Worm (Caenorhabditis elegans): ENCODE measurements around the gene srd-43.

DNA sequence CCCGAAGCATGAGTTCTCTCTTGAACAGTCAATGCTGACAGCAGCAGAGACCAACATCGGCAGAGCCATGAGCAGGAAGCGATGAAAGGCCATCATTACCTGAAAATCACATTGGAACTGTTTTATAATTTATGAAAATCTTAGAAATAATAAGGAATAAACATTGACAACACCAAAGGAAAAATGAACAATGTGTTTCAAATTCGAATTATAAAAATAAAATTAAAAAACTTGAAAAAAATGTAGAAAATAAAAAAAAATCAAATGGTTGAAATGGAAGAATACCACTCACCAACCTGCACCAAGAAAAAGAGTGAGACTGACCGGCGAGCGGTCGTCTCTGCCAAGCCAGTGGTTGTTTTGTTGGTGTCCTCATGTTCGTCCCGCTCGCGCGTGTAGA, 15.1 kb downstream of the srd-43 start, which contains the start of gene R04D3.3:
- TF ChIP-seq klf-2 (GFP tag; conservative IDR thresholded peaks at IDR 0.05) (no peak), ztf-29 (GFP tag; IDR thresholded peaks at IDR 0.05) (no peak), tab-1 (GFP tag; IDR thresholded peaks at IDR 0.05) (no peak), ztf-23 (GFP tag; IDR thresholded peaks at IDR 0.05) (no peak)

Measured in whole organism, midembryonic.